Worm (Caenorhabditis elegans): ENCODE results near the gene rpb-9.

The rpb-9 gene

ce11 chrV:8039085-8039525 lies 27.0 kb upstream of the rpb-9 start:
- TF ChIP-seq gei-17 (GFP tag; optimal IDR thresholded peaks at IDR 0.05) (peak; percentile 28), dox-1 (GFP tag; IDR thresholded peaks at IDR 0.05) (0 out of 2 replicates have a peak, but pooled peaks have one; percentile 5), madf-3 (GFP tag; IDR thresholded peaks at IDR 0.05) (no peak), F37B4.10 (GFP tag; IDR thresholded peaks at IDR 0.05) (no peak), ceh-58 (GFP tag; IDR thresholded peaks at IDR 0.05) (no peak), tbx-9 (tag; optimal IDR thresholded peaks at IDR 0.05; ENCODE audit: borderline replicate concordance) (no peak), T07F8.4 (tag; optimal IDR thresholded peaks at IDR 0.05) (no peak), atf-7 (tag; optimal IDR thresholded peaks at IDR 0.05) (peak; percentile 3), lin-40 (tag; optimal IDR thresholded peaks at IDR 0.05) (peak; percentile 1), D2030.7 (GFP tag; IDR thresholded peaks at IDR 0.05) (no peak), Y95B8A.8 (GFP tag; IDR thresholded peaks at IDR 0.05) (0 out of 2 replicates have a peak, but pooled peaks have one; percentile 5), nfyb-1 (GFP tag; IDR thresholded peaks at IDR 0.05) (0 out of 2 replicates have a peak, but pooled peaks have one; percentile 48), ztf-6 (GFP tag; IDR thresholded peaks at IDR 0.05) (no peak), dpff-1 (tag; optimal IDR thresholded peaks at IDR 0.05) (no peak), ama-1 (optimal IDR thresholded peaks at IDR 0.05) (peak; percentile 14), ama-1 (GFP tag; optimal IDR thresholded peaks at IDR 0.05) (no peak), lin-54 (GFP tag; optimal IDR thresholded peaks at IDR 0.05) (no peak), Y53G8AR.9 (GFP tag; conservative IDR thresholded peaks at IDR 0.05) (0 out of 2 replicates have a peak, but pooled peaks have one; percentile 33), sea-2 (GFP tag; IDR thresholded peaks at IDR 0.05) (no peak), B0035.1 (tag; optimal IDR thresholded peaks at IDR 0.05) (peak; percentile 42), F57C9.4 (tag; optimal IDR thresholded peaks at IDR 0.05) (no peak), K11D2.4 (GFP tag; IDR thresholded peaks at IDR 0.05) (peak; percentile 68; the same call in 1 of the 2 replicates), nfya-2 (GFP tag; IDR thresholded peaks at IDR 0.05) (no peak), hlh-12 (tag; optimal IDR thresholded peaks at IDR 0.05) (no peak), mxl-1 (tag; optimal IDR thresholded peaks at IDR 0.05) (no peak), tbp1 (GFP tag; optimal IDR thresholded peaks at IDR 0.05) (no peak), fkh-3 (tag; optimal IDR thresholded peaks at IDR 0.05) (no peak), Y53F4B.3 (GFP tag; IDR thresholded peaks at IDR 0.05) (no peak), hmg-1.2 (GFP tag; IDR thresholded peaks at IDR 0.05) (0 out of 2 replicates have a peak, but pooled peaks have one; percentile 15), ztf-26 (tag; optimal IDR thresholded peaks at IDR 0.05) (no peak), nhr-27 (tag; optimal IDR thresholded peaks at IDR 0.05) (no peak)

DNA sequence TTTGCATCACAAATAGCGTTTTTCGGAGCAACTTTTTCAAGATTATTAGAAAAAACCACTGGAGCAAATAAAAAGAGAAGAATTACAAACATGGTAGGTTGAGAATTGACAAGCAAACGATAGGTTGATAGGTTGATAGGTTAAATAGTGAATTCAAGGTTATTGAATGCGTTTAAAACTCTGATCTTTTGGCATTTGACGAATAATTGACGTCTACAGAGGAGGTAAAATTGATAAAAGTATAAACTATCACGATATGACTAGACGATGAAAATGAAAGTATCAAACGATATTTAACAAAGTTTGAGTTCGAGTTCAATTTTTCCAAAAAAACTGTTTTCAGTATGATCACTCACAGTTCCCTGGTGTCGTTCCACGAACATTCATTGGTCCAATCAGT lies 23.8 kb upstream of the rpb-9 start, which contains the start of gene ZC513.14:
ZC513.14 (minus strand) TSS at position 101 of the 400 bp plus-strand sequence.
- no peak for TF ChIP-seq F39B2.1 (GFP tag; IDR thresholded peaks at IDR 0.05)
- TF ChIP-seq mcd-1 (GFP tag; IDR thresholded peaks at IDR 0.05), result no peak
- TF ChIP-seq repo-1 (tag; optimal IDR thresholded peaks at IDR 0.05), result no peak
- no peak for TF ChIP-seq ceh-27 (GFP tag; optimal IDR thresholded peaks at IDR 0.05)
- TF ChIP-seq let-526 (GFP tag; IDR thresholded peaks at IDR 0.05), result no peak
- no peak for TF ChIP-seq ekl-4 (GFP tag; IDR thresholded peaks at IDR 0.05)
- no peak for TF ChIP-seq F37B4.10 (GFP tag; IDR thresholded peaks at IDR 0.05)

ce11 chrV:8034811-8035210 lies 22.7 kb upstream of the rpb-9 start, which contains the start of gene algn-12:
TSS of gene algn-12 (plus strand) at chrV:8035111.
- no peak for TF ChIP-seq F55B11.4 (tag; optimal IDR thresholded peaks at IDR 0.05; ENCODE audit: borderline replicate concordance, insufficient read depth)
- no peak for TF ChIP-seq ccch-3 (GFP tag; optimal IDR thresholded peaks at IDR 0.05)
- TF ChIP-seq egl-18 (GFP tag; IDR thresholded peaks at IDR 0.05), result no peak
- TF ChIP-seq snpc-3.4 (tag; optimal IDR thresholded peaks at IDR 0.05), result no peak
- no peak for TF ChIP-seq hsf-1 (GFP tag; IDR thresholded peaks at IDR 0.05)
- TF ChIP-seq C17E4.6 (GFP tag; IDR thresholded peaks at IDR 0.05), result no peak
- TF ChIP-seq lir-1 (GFP tag; conservative IDR thresholded peaks at IDR 0.05), result no peak
- no peak for TF ChIP-seq unc-62 (GFP tag; optimal IDR thresholded peaks at IDR 0.05)
- no peak for TF ChIP-seq ztf-18 (tag; optimal IDR thresholded peaks at IDR 0.05)
- TF ChIP-seq mes-4 (tag; optimal IDR thresholded peaks at IDR 0.05), result no peak
- no peak for TF ChIP-seq him-1 (tag; optimal IDR thresholded peaks at IDR 0.05)
- TF ChIP-seq akir-1 (GFP tag; optimal IDR thresholded peaks at IDR 0.05), result no peak
- no peak for TF ChIP-seq zim-3 (tag; optimal IDR thresholded peaks at IDR 0.05)
- TF ChIP-seq nfya-2 (GFP tag; IDR thresholded peaks at IDR 0.05), result no peak
- no peak for TF ChIP-seq nhr-27 (tag; optimal IDR thresholded peaks at IDR 0.05)

Measured in whole organism, young adult.